Fruit fly (Drosophila melanogaster) whole organism, embryonic: Measurements from ENCODE around the gene snu.

Experiments used
- Atf-2 ChIP-seq: fragments of 200-800 bp; sonication (Bioruptor generic); optimal IDR thresholded peaks from 2 replicates; lab custom pipeline; 2016; ENCODE audit warnings: missing biosample characterization, missing genetic modification characterization
- Atf3 ChIP-seq: fragments of 200-800 bp; sonication (Bioruptor generic); optimal IDR thresholded peaks from 3 replicates; lab custom pipeline; 2016; ENCODE audit warnings: missing biosample characterization, missing genetic modification characterization
- B-H1 ChIP-seq: fragments of 200-800 bp; sonication (Bioruptor generic); IDR thresholded peaks from 3 replicates; pipeline ENCODE4 v1.3.6; 2022; ENCODE audit warnings: missing biosample characterization, missing genetic modification characterization
- B-H2 ChIP-seq: fragments of 200-800 bp; sonication (Bioruptor generic); optimal IDR thresholded peaks from 2 replicates; lab custom pipeline; 2018; ENCODE audit warnings: missing biosample characterization, mild to moderate bottlenecking, missing genetic modification characterization
- CG10147 ChIP-seq: fragments of 200-800 bp; sonication (Bioruptor generic); optimal IDR thresholded peaks from 2 replicates; lab custom pipeline; 2019; ENCODE audit warnings: missing biosample characterization, mild to moderate bottlenecking, missing genetic modification characterization, moderate library complexity
- CG1024 ChIP-seq: fragments of 200-800 bp; sonication (Bioruptor generic); IDR thresholded peaks from 2 replicates; pipeline ENCODE4 v1.3.6; 2022; ENCODE audit warnings: missing biosample characterization, missing genetic modification characterization
- CG10274 ChIP-seq: fragments of 200-800 bp; sonication (Bioruptor generic); optimal IDR thresholded peaks from 3 replicates; lab custom pipeline; 2017; ENCODE audit warnings: missing biosample characterization, mild to moderate bottlenecking, missing genetic modification characterization
- CG10366 ChIP-seq: fragments of 200-800 bp; sonication (Bioruptor generic); IDR thresholded peaks from 2 replicates; pipeline ENCODE4 v1.3.6; 2022; ENCODE audit warnings: missing biosample characterization, missing genetic modification characterization
- CG11456 ChIP-seq: fragments of 200-800 bp; sonication (Bioruptor generic); IDR thresholded peaks from 3 replicates; pipeline ENCODE4 v1.3.6; 2022; ENCODE audit warnings: missing biosample characterization, missing genetic modification characterization
- CG11696 ChIP-seq: fragments of 200-800 bp; sonication (Bioruptor generic); IDR thresholded peaks from 2 replicates; pipeline ENCODE4 v1.3.6; 2022; ENCODE audit warnings: missing biosample characterization, missing genetic modification characterization
- CG14014 ChIP-seq: fragments of 200-800 bp; sonication (Bioruptor generic); IDR thresholded peaks from 2 replicates; pipeline ENCODE4 v1.3.6; 2022; ENCODE audit warnings: missing biosample characterization, missing genetic modification characterization
- CG14965 ChIP-seq: fragments of 200-800 bp; sonication (Bioruptor generic); optimal IDR thresholded peaks from 2 replicates; lab custom pipeline; 2016; ENCODE audit warnings: missing biosample characterization, missing genetic modification characterization, borderline replicate concordance
- CG15696 ChIP-seq: fragments of 200-800 bp; sonication (Bioruptor generic); optimal IDR thresholded peaks from 2 replicates; lab custom pipeline; 2019; ENCODE audit warnings: missing biosample characterization, mild to moderate bottlenecking, missing genetic modification characterization, moderate library complexity
- CG17802 ChIP-seq: fragments of 200-800 bp; sonication (Bioruptor generic); optimal IDR thresholded peaks from 2 replicates; lab custom pipeline; 2018; ENCODE audit warnings: missing biosample characterization, mild to moderate bottlenecking, missing genetic modification characterization, moderate library complexity
- CG1792 ChIP-seq: fragments of 200-800 bp; sonication (Bioruptor generic); optimal IDR thresholded peaks from 2 replicates; lab custom pipeline; 2016; ENCODE audit warnings: missing biosample characterization, missing genetic modification characterization
- CG18619 ChIP-seq: fragments of 200-800 bp; sonication (Bioruptor generic); optimal IDR thresholded peaks from 3 replicates; lab custom pipeline; 2017; ENCODE audit warnings: missing biosample characterization, mild to moderate bottlenecking, missing genetic modification characterization
- CG30431 ChIP-seq: fragments of 200-800 bp; sonication (Bioruptor generic); optimal IDR thresholded peaks from 2 replicates; lab custom pipeline; 2017; ENCODE audit warnings: missing biosample characterization, missing genetic modification characterization
- CG32772 ChIP-seq: fragments of 200-800 bp; sonication (Bioruptor generic); IDR thresholded peaks from 2 replicates; pipeline ENCODE4 v1.3.6; 2022; ENCODE audit warnings: missing biosample characterization, missing genetic modification characterization
- CG43689 ChIP-seq: fragments of 200-800 bp; sonication (Bioruptor generic); IDR thresholded peaks from 2 replicates; pipeline ENCODE4 v1.3.6; 2022; ENCODE audit warnings: missing biosample characterization, missing genetic modification characterization
- CG5953 ChIP-seq: fragments of 200-800 bp; sonication (Bioruptor generic); IDR thresholded peaks from 2 replicates; pipeline ENCODE4 v1.3.6; 2022; ENCODE audit warnings: missing biosample characterization, missing genetic modification characterization
- CG6765 ChIP-seq: fragments of 200-800 bp; sonication (Bioruptor generic); optimal IDR thresholded peaks from 3 replicates; lab custom pipeline; 2017; ENCODE audit warnings: missing biosample characterization, mild to moderate bottlenecking, missing genetic modification characterization
- CG7372 ChIP-seq: fragments of 200-800 bp; sonication (Bioruptor generic); IDR thresholded peaks from 2 replicates; pipeline ENCODE4 v1.3.6; 2022; ENCODE audit warnings: missing biosample characterization, missing genetic modification characterization
- CG7556 ChIP-seq: fragments of 200-800 bp; sonication (Bioruptor generic); optimal IDR thresholded peaks from 2 replicates; lab custom pipeline; 2017; ENCODE audit warnings: missing biosample characterization, mild to moderate bottlenecking, missing genetic modification characterization
- CG8478 ChIP-seq: fragments of >200 bp; optimal IDR thresholded peaks from 2 replicates; lab custom pipeline; 2018
- CG9932 ChIP-seq: fragments of 200-800 bp; sonication (Bioruptor generic); IDR thresholded peaks from 2 replicates; pipeline ENCODE4 v1.3.6; 2022; ENCODE audit warnings: missing biosample characterization, missing genetic modification characterization
- Dad ChIP-seq: fragments of 200-800 bp; sonication (Bioruptor generic); optimal IDR thresholded peaks from 3 replicates; lab custom pipeline; 2016; ENCODE audit warnings: missing biosample characterization, missing genetic modification characterization
- Eip74EF ChIP-seq, 2 experiments: fragments of 200-800 bp in 1 of 2; fragments of >200 bp in 1 of 2; sonication (Bioruptor generic) in 1 of 2; optimal IDR thresholded peaks; 2 replicates each; lab custom pipeline; 2017 to 2019; ENCODE audit warnings: missing biosample characterization in 2 of 2, missing genetic modification characterization in 2 of 2, mild to moderate bottlenecking in 1 of 2, moderate library complexity in 1 of 2
- Ets65A ChIP-seq: fragments of 200-800 bp; sonication (Bioruptor generic); peaks from one replicate; lab custom pipeline; 2016; ENCODE audit warnings: missing biosample characterization, missing genetic modification characterization
- Lhr ChIP-seq: fragments of 200-800 bp; sonication (Bioruptor generic); optimal IDR thresholded peaks from 3 replicates; lab custom pipeline; 2017; ENCODE audit warnings: mild to moderate bottlenecking, missing biosample characterization, missing genetic modification reagents, missing genetic modification characterization
- Lim3 ChIP-seq: fragments of 200-800 bp; sonication (Bioruptor generic); IDR thresholded peaks from 2 replicates; pipeline ENCODE4 v1.3.6; 2022; ENCODE audit warnings: missing biosample characterization, missing genetic modification characterization
- MESR4 ChIP-seq: fragments of 200-800 bp; sonication (Bioruptor generic); optimal IDR thresholded peaks from 2 replicates; lab custom pipeline; 2018; ENCODE audit warnings: missing biosample characterization, mild to moderate bottlenecking, missing genetic modification characterization, moderate library complexity
- Max ChIP-seq: fragments of 200-800 bp; sonication (Bioruptor generic); optimal IDR thresholded peaks from 2 replicates; lab custom pipeline; 2016; ENCODE audit warnings: missing biosample characterization, mild to moderate bottlenecking, missing genetic modification characterization
- Nf-YC ChIP-seq: fragments of 200-800 bp; optimal IDR thresholded peaks from 3 replicates; lab custom pipeline; 2019; ENCODE audit warnings: missing biosample characterization, mild to moderate bottlenecking, missing genetic modification characterization, moderate library complexity
- PHDP ChIP-seq: fragments of 200-800 bp; sonication (Bioruptor generic); optimal IDR thresholded peaks from 3 replicates; lab custom pipeline; 2018; ENCODE audit warnings: missing biosample characterization, mild to moderate bottlenecking, missing genetic modification characterization, moderate library complexity
- Rfx ChIP-seq: fragments of 200-800 bp; sonication (Bioruptor generic); IDR thresholded peaks from 2 replicates; pipeline ENCODE4 v1.3.6; 2022; ENCODE audit warnings: missing biosample characterization, missing genetic modification characterization
- Xrp1 ChIP-seq: fragments of 200-800 bp; sonication (Bioruptor generic); IDR thresholded peaks from 2 replicates; pipeline ENCODE4 v1.3.6; 2022; ENCODE audit warnings: missing biosample characterization, missing genetic modification characterization
- aop ChIP-seq: fragments of 200-800 bp; sonication (Bioruptor generic); IDR thresholded peaks from 2 replicates; pipeline ENCODE4 v1.3.6; 2022; ENCODE audit warnings: missing biosample characterization, missing genetic modification characterization
- az2 ChIP-seq: fragments of 200-800 bp; sonication (Bioruptor generic); optimal IDR thresholded peaks from 3 replicates; lab custom pipeline; 2016; ENCODE audit warnings: missing biosample characterization, missing genetic modification characterization
- croc ChIP-seq: fragments of 200-800 bp; sonication (Bioruptor generic); conservative IDR thresholded peaks from 3 replicates; pipeline ENCODE4 v1.3.6; 2022; ENCODE audit warnings: missing biosample characterization, missing genetic modification characterization
- crol ChIP-seq: fragments of 200-800 bp; sonication (Bioruptor generic); IDR thresholded peaks from 2 replicates; pipeline ENCODE4 v1.3.6; 2022; ENCODE audit warnings: missing biosample characterization, missing genetic modification characterization
- fd3F ChIP-seq: fragments of 200-800 bp; sonication (Bioruptor generic); optimal IDR thresholded peaks from 2 replicates; lab custom pipeline; 2018; ENCODE audit warnings: missing biosample characterization, mild to moderate bottlenecking, missing genetic modification characterization, moderate library complexity
- fu2 ChIP-seq: fragments of 200-800 bp; sonication (Bioruptor generic); optimal IDR thresholded peaks from 2 replicates; lab custom pipeline; 2016; ENCODE audit warnings: missing biosample characterization, missing genetic modification characterization
- pros ChIP-seq: fragments of 200-800 bp; sonication (Bioruptor generic); optimal IDR thresholded peaks from 3 replicates; lab custom pipeline; 2019; ENCODE audit warnings: missing biosample characterization, mild to moderate bottlenecking, missing genetic modification characterization, moderate library complexity
- repo ChIP-seq: fragments of 200-800 bp; sonication (Bioruptor generic); optimal IDR thresholded peaks from 2 replicates; lab custom pipeline; 2016; ENCODE audit warnings: missing biosample characterization, missing genetic modification characterization
- run ChIP-seq: fragments of 200-800 bp; sonication (Bioruptor generic); optimal IDR thresholded peaks from 3 replicates; lab custom pipeline; 2018; ENCODE audit warnings: missing biosample characterization, mild to moderate bottlenecking, missing genetic modification characterization
- salm ChIP-seq: fragments of 200-800 bp; sonication (Bioruptor generic); optimal IDR thresholded peaks from 2 replicates; lab custom pipeline; 2018; ENCODE audit warnings: missing biosample characterization, mild to moderate bottlenecking, missing genetic modification characterization
- sc ChIP-seq, 3 experiments: fragments of >200 bp in 2 of 3; fragments of 200-800 bp in 1 of 3; sonication (Bioruptor generic) in 1 of 3; optimal IDR thresholded peaks; 2 replicates in 2 of 3; 3 replicates in 1 of 3; lab custom pipeline; 2017; ENCODE audit warnings: mild to moderate bottlenecking in 1 of 3, missing biosample characterization in 1 of 3, missing genetic modification characterization in 1 of 3, missing genetic modification reagents in 1 of 3
- schlank ChIP-seq: fragments of 200-800 bp; sonication (Bioruptor generic); optimal IDR thresholded peaks from 2 replicates; lab custom pipeline; 2018; ENCODE audit warnings: missing biosample characterization, mild to moderate bottlenecking, missing genetic modification characterization
- slp2 ChIP-seq: fragments of 200-800 bp; sonication (Bioruptor generic); optimal IDR thresholded peaks from 2 replicates; lab custom pipeline; 2016; ENCODE audit warnings: missing biosample characterization, missing genetic modification characterization
- sob ChIP-seq: fragments of 200-800 bp; sonication (Bioruptor generic); IDR thresholded peaks from 2 replicates; pipeline ENCODE4 v1.3.6; 2022; ENCODE audit warnings: missing biosample characterization, missing genetic modification characterization
- stwl ChIP-seq: fragments of 200-800 bp; sonication (Bioruptor generic); optimal IDR thresholded peaks from 3 replicates; lab custom pipeline; 2018; ENCODE audit warnings: missing biosample characterization, mild to moderate bottlenecking, missing genetic modification characterization, moderate library complexity

The snu gene

DNA sequence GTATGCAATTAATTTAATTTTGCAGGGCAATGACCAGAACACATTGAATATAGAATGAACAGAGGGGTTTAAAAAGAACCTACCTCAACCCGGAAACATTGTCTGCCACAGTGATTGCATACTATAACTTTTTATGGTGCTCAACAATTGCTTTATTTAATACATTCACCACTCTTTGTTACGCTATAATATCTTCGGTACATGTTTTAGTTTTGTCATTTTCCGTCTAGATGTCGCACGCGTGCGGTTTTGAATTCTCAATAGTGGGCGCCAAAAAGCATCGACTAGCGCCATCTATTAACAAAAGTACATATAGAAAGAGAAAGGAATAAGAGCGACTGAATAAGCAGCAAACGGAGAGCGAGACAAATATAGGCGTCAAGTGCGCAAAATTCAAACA is 2.7 kb upstream of the snu start (continued):
- TF ChIP-seq Max (GFP tag; lab: Kevin White, UChicago) (peak; percentile 47), CG5953 (GFP tag; lab: Robert Waterston, UW) (peak; percentile 72), Dad (peak; percentile 76), CG18619 (GFP tag; lab: Kevin White, UChicago) (peak; percentile 72), stwl (tag; lab: Kevin White, UChicago) (peak; percentile 83), repo (peak; percentile 82), CG8478 (peak; percentile 77), CG10274 (GFP tag; lab: Kevin White, UChicago) (peak; percentile 55), slp2 (GFP tag; lab: Kevin White, UChicago) (peak; percentile 87), CG30431 (GFP tag; lab: Kevin White, UChicago) (peak; percentile 90), Atf3 (GFP tag; lab: Kevin White, UChicago) (peak; percentile 89), pros (GFP tag; lab: Kevin White, UChicago) (no peak), aop (GFP tag; lab: Robert Waterston, UW) (peak; percentile 79), CG10147 (no peak), CG1024 (GFP tag; lab: Robert Waterston, UW) (peak; percentile 88), B-H2 (GFP tag; lab: Kevin White, UChicago) (peak; percentile 87), run (tag; lab: Kevin White, UChicago) (no peak), CG14965 (GFP tag; lab: Kevin White, UChicago) (peak; percentile 53), Eip74EF (GFP tag; optimal IDR thresholded peaks at IDR 0.05; lab: Kevin White, UChicago) (peak in 1 of 2 experiments; percentile 87), fd3F (peak; percentile 68), CG15696 (peak; percentile 88), Ets65A (GFP tag; lab: Kevin White, UChicago) (peak; percentile 98), crol (GFP tag; lab: Robert Waterston, UW) (no peak), CG7556 (peak; percentile 42), CG11696 (GFP tag; lab: Robert Waterston, UW) (peak; percentile 60), B-H1 (GFP tag; lab: Robert Waterston, UW) (peak; percentile 69), CG32772 (peak; percentile 86), schlank (tag; lab: Kevin White, UChicago) (peak; percentile 52), Lim3 (GFP tag; lab: Robert Waterston, UW) (no peak), Xrp1 (no peak; the same call in 1 of the 2 replicates), CG6765 (GFP tag; lab: Kevin White, UChicago) (peak; percentile 35), CG1792 (peak; percentile 47), Lhr (GFP tag; lab: Kevin White, UChicago) (peak; percentile 91), sc (optimal IDR thresholded peaks at IDR 0.05; lab: Kevin White, UChicago) (no peak), sc (GFP tag; optimal IDR thresholded peaks at IDR 0.05; lab: Kevin White, UChicago) (peak; percentile 70), az2 (GFP tag; lab: Kevin White, UChicago) (peak; percentile 92), CG11456 (peak; percentile 98), CG17802 (peak; percentile 86), sob (GFP tag; lab: Robert Waterston, UW) (peak; percentile 90), salm (tag; lab: Kevin White, UChicago) (no peak), fu2 (GFP tag; lab: Kevin White, UChicago) (peak; percentile 67), CG43689 (GFP tag; lab: Robert Waterston, UW) (peak; percentile 61; the same call in 1 of the 2 replicates), Atf-2 (GFP tag; lab: Kevin White, UChicago) (peak; percentile 89), CG9932 (GFP tag; lab: Robert Waterston, UW) (peak; percentile 87), CG10366 (GFP tag; lab: Robert Waterston, UW) (peak; percentile 86), CG7372 (peak; percentile 54; the same call in 1 of the 2 replicates), CG14014 (GFP tag; lab: Robert Waterston, UW) (peak; percentile 76; the same call in 1 of the 2 replicates), Nf-YC (tag; lab: Kevin White, UChicago) (no peak), PHDP (tag; lab: Kevin White, UChicago) (no peak), MESR4 (GFP tag; lab: Kevin White, UChicago) (no peak), croc (GFP tag; lab: Robert Waterston, UW) (peak; percentile 65; the same call in 2 of the 3 replicates), Rfx (peak; percentile 95)
